Fruit fly (Drosophila melanogaster) whole organism, embryonic: ENCODE results near the gene CG43051.

ENCODE experiments used
- Abd-B ChIP-seq: fragments of 200-800 bp; sonication (Bioruptor generic); optimal IDR thresholded peaks from 2 replicates; lab custom pipeline; 2018; ENCODE audit warnings: missing biosample characterization, mild to moderate bottlenecking, missing genetic modification characterization, moderate library complexity
- Adf1 ChIP-seq: fragments of 200-800 bp; sonication (Bioruptor generic); IDR thresholded peaks from 2 replicates; pipeline ENCODE4 v1.3.6; 2022; ENCODE audit warnings: missing biosample characterization, missing genetic modification characterization
- BEAF-32 ChIP-seq: fragments of 200-800 bp; sonication (Bioruptor generic); optimal IDR thresholded peaks from 3 replicates; lab custom pipeline; 2017; ENCODE audit warnings: missing biosample characterization, missing genetic modification characterization, mild to moderate bottlenecking, moderate library complexity, missing genetic modification reagents
- CG10321 ChIP-seq: fragments of 200-800 bp; sonication (Bioruptor generic); IDR thresholded peaks from 2 replicates; pipeline ENCODE4 v1.3.6; 2022; ENCODE audit warnings: missing biosample characterization, missing genetic modification characterization
- CG10431 ChIP-seq: fragments of 200-800 bp; sonication (Bioruptor generic); optimal IDR thresholded peaks from 3 replicates; lab custom pipeline; 2018; ENCODE audit warnings: missing biosample characterization, mild to moderate bottlenecking, missing genetic modification characterization
- CG10979 ChIP-seq: fragments of 200-800 bp; sonication (Bioruptor generic); optimal IDR thresholded peaks from 2 replicates; lab custom pipeline; 2018; ENCODE audit warnings: missing biosample characterization, mild to moderate bottlenecking, missing genetic modification characterization, moderate library complexity
- CG14710 ChIP-seq: fragments of 200-800 bp; sonication (Bioruptor generic); optimal IDR thresholded peaks from 3 replicates; lab custom pipeline; 2019; ENCODE audit warnings: missing biosample characterization, mild to moderate bottlenecking, missing genetic modification characterization, moderate library complexity
- CG15514 ChIP-seq: fragments of 200-800 bp; sonication (Bioruptor generic); optimal IDR thresholded peaks from 3 replicates; lab custom pipeline; 2017; ENCODE audit warnings: missing biosample characterization, missing genetic modification characterization, mild to moderate bottlenecking, moderate library complexity, missing genetic modification reagents
- CG17328 ChIP-seq: fragments of 200-800 bp; sonication (Bioruptor generic); IDR thresholded peaks from 2 replicates; pipeline ENCODE4 v1.3.6; 2022; ENCODE audit warnings: missing biosample characterization, missing genetic modification characterization
- CG17359 ChIP-seq: fragments of 200-800 bp; sonication (Bioruptor generic); optimal IDR thresholded peaks from 3 replicates; lab custom pipeline; 2018; ENCODE audit warnings: missing biosample characterization, mild to moderate bottlenecking, missing genetic modification characterization, moderate library complexity
- CG2116 ChIP-seq: fragments of 200-800 bp; sonication (Bioruptor generic); optimal IDR thresholded peaks from 3 replicates; lab custom pipeline; 2018; ENCODE audit warnings: missing biosample characterization, mild to moderate bottlenecking, missing genetic modification characterization
- CG32532 ChIP-seq: fragments of 200-800 bp; sonication (Bioruptor generic); IDR thresholded peaks from 2 replicates; pipeline ENCODE4 v1.3.6; 2022; ENCODE audit warnings: missing biosample characterization, missing genetic modification characterization
- CG32767 ChIP-seq: fragments of 200-800 bp; sonication (Bioruptor generic); IDR thresholded peaks from 2 replicates; pipeline ENCODE4 v1.3.6; 2022; ENCODE audit warnings: missing biosample characterization, missing genetic modification characterization
- CG32772 ChIP-seq: fragments of 200-800 bp; sonication (Bioruptor generic); IDR thresholded peaks from 2 replicates; pipeline ENCODE4 v1.3.6; 2022; ENCODE audit warnings: missing biosample characterization, missing genetic modification characterization
- CG3407 ChIP-seq: fragments of 200-800 bp; sonication (Bioruptor generic); optimal IDR thresholded peaks from 2 replicates; lab custom pipeline; 2018; ENCODE audit warnings: missing biosample characterization, mild to moderate bottlenecking, missing genetic modification characterization
- CG43689 ChIP-seq: fragments of 200-800 bp; sonication (Bioruptor generic); IDR thresholded peaks from 2 replicates; pipeline ENCODE4 v1.3.6; 2022; ENCODE audit warnings: missing biosample characterization, missing genetic modification characterization
- CG4730 ChIP-seq: fragments of 200-800 bp; sonication (Bioruptor generic); IDR thresholded peaks from 2 replicates; pipeline ENCODE4 v1.3.6; 2022; ENCODE audit warnings: missing biosample characterization, missing genetic modification characterization
- CG9932 ChIP-seq: fragments of 200-800 bp; sonication (Bioruptor generic); IDR thresholded peaks from 2 replicates; pipeline ENCODE4 v1.3.6; 2022; ENCODE audit warnings: missing biosample characterization, missing genetic modification characterization
- CrebB ChIP-seq: fragments of 200-800 bp; sonication (Bioruptor generic); optimal IDR thresholded peaks from 3 replicates; lab custom pipeline; 2018; ENCODE audit warnings: missing biosample characterization, mild to moderate bottlenecking, missing genetic modification characterization
- E2f1 ChIP-seq: fragments of 200-800 bp; sonication (Bioruptor generic); IDR thresholded peaks from 2 replicates; pipeline ENCODE4 v1.3.6; 2022; ENCODE audit warnings: missing biosample characterization, missing genetic modification characterization
- HLHmδ ChIP-seq: fragments of 200-800 bp; sonication (Bioruptor generic); optimal IDR thresholded peaks from 2 replicates; lab custom pipeline; 2018; ENCODE audit warnings: missing biosample characterization, mild to moderate bottlenecking, missing genetic modification characterization, moderate library complexity
- HmgD ChIP-seq: fragments of 200-800 bp; sonication (Bioruptor generic); optimal IDR thresholded peaks from 3 replicates; lab custom pipeline; 2016; ENCODE audit warnings: missing biosample characterization, missing genetic modification characterization
- HmgZ ChIP-seq: fragments of 200-800 bp; sonication (Bioruptor generic); optimal IDR thresholded peaks from 2 replicates; lab custom pipeline; 2018; ENCODE audit warnings: missing biosample characterization, mild to moderate bottlenecking, missing genetic modification characterization
- Hmr ChIP-seq: fragments of 200-800 bp; sonication (Bioruptor generic); optimal IDR thresholded peaks from 3 replicates; lab custom pipeline; 2017; ENCODE audit warnings: mild to moderate bottlenecking, missing biosample characterization, missing genetic modification reagents, missing genetic modification characterization
- Jarid2 ChIP-seq: fragments of 200-800 bp; sonication (Bioruptor generic); optimal IDR thresholded peaks from 3 replicates; lab custom pipeline; 2017; ENCODE audit warnings: mild to moderate bottlenecking, missing biosample characterization, missing genetic modification reagents, missing genetic modification characterization
- Kr ChIP-seq: fragments of 200-800 bp; sonication (Bioruptor generic); optimal IDR thresholded peaks from 2 replicates; lab custom pipeline; 2017; ENCODE audit warnings: missing biosample characterization, mild to moderate bottlenecking, missing genetic modification characterization
- Lim3 ChIP-seq: fragments of 200-800 bp; sonication (Bioruptor generic); IDR thresholded peaks from 2 replicates; pipeline ENCODE4 v1.3.6; 2022; ENCODE audit warnings: missing biosample characterization, missing genetic modification characterization
- Mad ChIP-seq: fragments of 200-800 bp; sonication (Bioruptor generic); optimal IDR thresholded peaks from 2 replicates; lab custom pipeline; 2016; ENCODE audit warnings: missing biosample characterization, missing genetic modification characterization
- Med ChIP-seq: fragments of 200-800 bp; sonication (Bioruptor generic); peaks from one replicate; lab custom pipeline; 2016; ENCODE audit warnings: missing biosample characterization, missing genetic modification characterization, mild to moderate bottlenecking, inconsistent platforms, moderate library complexity
- Myb ChIP-seq: fragments of 200-800 bp; sonication (Bioruptor generic); optimal IDR thresholded peaks from 2 replicates; lab custom pipeline; 2016; ENCODE audit warnings: missing biosample characterization, missing genetic modification characterization
- Oaz ChIP-seq: fragments of 200-800 bp; sonication (Bioruptor generic); IDR thresholded peaks from 2 replicates; pipeline ENCODE4 v1.3.6; 2022; ENCODE audit warnings: missing biosample characterization, missing genetic modification characterization
- Sry-β ChIP-seq: fragments of 200-800 bp; sonication (Bioruptor generic); optimal IDR thresholded peaks from 2 replicates; lab custom pipeline; 2018; ENCODE audit warnings: missing biosample characterization, mild to moderate bottlenecking, missing genetic modification characterization, moderate library complexity
- bigmax ChIP-seq: fragments of 200-800 bp; sonication (Bioruptor generic); optimal IDR thresholded peaks from 2 replicates; lab custom pipeline; 2018; ENCODE audit warnings: missing biosample characterization, mild to moderate bottlenecking, missing genetic modification characterization
- cad ChIP-seq: fragments of >200 bp; optimal IDR thresholded peaks from 2 replicates; lab custom pipeline; 2017; ENCODE audit warnings: missing biosample characterization, missing genetic modification characterization
- crc ChIP-seq: fragments of 200-800 bp; sonication (Bioruptor generic); optimal IDR thresholded peaks from 2 replicates; lab custom pipeline; 2016; ENCODE audit warnings: missing biosample characterization, missing genetic modification characterization
- dimm ChIP-seq: fragments of 200-800 bp; sonication (Bioruptor generic); IDR thresholded peaks from 2 replicates; pipeline ENCODE4 v1.3.6; 2022; ENCODE audit warnings: missing biosample characterization, missing genetic modification characterization
- en ChIP-seq: fragments of 200-800 bp; sonication (Bioruptor generic); optimal IDR thresholded peaks from 2 replicates; lab custom pipeline; 2016; ENCODE audit warnings: missing biosample characterization, missing genetic modification characterization
- exex ChIP-seq: fragments of 200-800 bp; sonication (Bioruptor generic); optimal IDR thresholded peaks from 4 replicates; lab custom pipeline; 2018; ENCODE audit warnings: missing biosample characterization, mild to moderate bottlenecking, missing genetic modification characterization, moderate library complexity
- grn ChIP-seq: fragments of 200-800 bp; sonication (Bioruptor generic); optimal IDR thresholded peaks from 3 replicates; lab custom pipeline; 2017; ENCODE audit warnings: missing biosample characterization, missing genetic modification characterization
- gsb ChIP-seq: fragments of 200-800 bp; sonication (Bioruptor generic); IDR thresholded peaks from 2 replicates; pipeline ENCODE4 v1.3.6; 2022; ENCODE audit warnings: missing biosample characterization, missing genetic modification characterization
- h ChIP-seq: fragments of >200 bp; optimal IDR thresholded peaks from 2 replicates; lab custom pipeline; 2017
- hb ChIP-seq: fragments of 200-800 bp; sonication (Bioruptor generic); IDR thresholded peaks from 3 replicates; pipeline ENCODE4 v1.3.6; 2022; ENCODE audit warnings: missing biosample characterization, missing genetic modification characterization; ENCODE audit not compliant: partially characterized antibody
- jing ChIP-seq: fragments of 200-800 bp; sonication (Bioruptor generic); optimal IDR thresholded peaks from 2 replicates; lab custom pipeline; 2018; ENCODE audit warnings: missing biosample characterization, mild to moderate bottlenecking, missing genetic modification characterization
- run ChIP-seq: fragments of 200-800 bp; sonication (Bioruptor generic); optimal IDR thresholded peaks from 3 replicates; lab custom pipeline; 2018; ENCODE audit warnings: missing biosample characterization, mild to moderate bottlenecking, missing genetic modification characterization
- sc ChIP-seq, 3 experiments: fragments of >200 bp in 2 of 3; fragments of 200-800 bp in 1 of 3; sonication (Bioruptor generic) in 1 of 3; optimal IDR thresholded peaks; 2 replicates in 2 of 3; 3 replicates in 1 of 3; lab custom pipeline; 2017; ENCODE audit warnings: mild to moderate bottlenecking in 1 of 3, missing biosample characterization in 1 of 3, missing genetic modification characterization in 1 of 3, missing genetic modification reagents in 1 of 3
- scrt ChIP-seq: fragments of 200-800 bp; sonication (Bioruptor generic); optimal IDR thresholded peaks from 2 replicates; lab custom pipeline; 2018; ENCODE audit warnings: missing biosample characterization, mild to moderate bottlenecking, missing genetic modification characterization, moderate library complexity
- twi ChIP-seq: fragments of 200-800 bp; optimal IDR thresholded peaks from 2 replicates; lab custom pipeline; 2019; ENCODE audit warnings: missing biosample characterization, mild to moderate bottlenecking, missing genetic modification characterization, moderate library complexity
- unc-4 ChIP-seq: fragments of 200-800 bp; sonication (Bioruptor generic); IDR thresholded peaks from 2 replicates; pipeline ENCODE4 v1.3.6; 2022; ENCODE audit warnings: missing biosample characterization, missing genetic modification characterization; ENCODE audit not compliant: partially characterized antibody
- wek ChIP-seq: fragments of 200-800 bp; sonication (Bioruptor generic); optimal IDR thresholded peaks from 3 replicates; lab custom pipeline; 2018; ENCODE audit warnings: missing biosample characterization, mild to moderate bottlenecking, missing genetic modification characterization, moderate library complexity

CG43051 gene

DNA sequence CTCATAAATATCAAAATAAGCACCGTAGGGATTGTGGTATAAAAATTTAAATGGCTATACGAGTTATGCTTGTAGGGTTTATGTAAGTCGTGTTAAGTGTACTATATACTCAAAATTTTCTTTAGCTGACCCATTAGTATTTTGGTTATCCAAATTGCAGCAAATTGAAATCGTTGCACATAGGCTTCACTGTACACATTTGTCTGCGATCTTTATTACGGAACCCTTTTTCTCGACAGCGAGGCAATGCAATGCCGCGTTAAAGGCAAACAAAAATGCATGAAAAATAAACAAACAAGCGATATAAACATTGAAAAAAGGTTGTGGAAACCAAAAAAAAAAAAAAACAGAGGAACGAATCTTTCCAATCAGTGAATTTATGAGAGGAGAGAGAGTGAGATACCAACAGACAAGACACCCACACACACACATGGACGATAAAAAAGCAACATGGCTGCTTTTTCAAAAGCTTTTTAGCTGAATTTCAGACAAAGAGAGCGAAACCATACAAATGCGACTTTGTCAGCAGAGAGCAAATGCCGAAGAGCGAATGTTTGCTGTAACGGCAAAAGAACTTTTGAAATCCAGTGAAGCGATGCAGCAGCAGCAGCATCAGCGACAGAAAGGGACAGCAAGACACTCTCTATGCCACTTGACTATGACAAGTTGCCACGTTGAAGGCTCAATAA, 23.7 kb upstream of the CG43051 start (continued):
- TF ChIP-seq CG32767 (GFP tag; lab: Robert Waterston, UW) (peak; percentile 78; the same call in 1 of the 2 replicates), CG17328 (peak; percentile 89), hb (no peak), E2f1 (GFP tag; lab: Robert Waterston, UW) (peak; percentile 86; the same call in 1 of the 2 replicates), Oaz (no peak; the same call in 1 of the 2 replicates), grn (GFP tag; lab: Kevin White, UChicago) (peak; percentile 77), CG43689 (GFP tag; lab: Robert Waterston, UW) (no peak; the same call in 1 of the 2 replicates), exex (tag; lab: Kevin White, UChicago) (peak; percentile 55), crc (GFP tag; lab: Kevin White, UChicago) (peak; percentile 81), CG17359 (peak; percentile 91), CG9932 (GFP tag; lab: Robert Waterston, UW) (no peak; the same call in 1 of the 2 replicates), CG14710 (tag; lab: Kevin White, UChicago) (peak; percentile 80), CG2116 (GFP tag; lab: Kevin White, UChicago) (peak; percentile 45), Myb (GFP tag; lab: Kevin White, UChicago) (peak; percentile 64), twi (tag; lab: Kevin White, UChicago) (peak; percentile 80), jing (GFP tag; lab: Kevin White, UChicago) (peak; percentile 83), scrt (peak; percentile 81), CG10431 (GFP tag; lab: Kevin White, UChicago) (peak; percentile 67), Jarid2 (GFP tag; lab: Kevin White, UChicago) (peak; percentile 41), CG32772 (GFP tag; lab: Robert Waterston, UW) (peak; percentile 80), HmgZ (tag; lab: Kevin White, UChicago) (peak; percentile 84), cad (GFP tag; lab: Kevin White, UChicago) (no peak), bigmax (GFP tag; lab: Kevin White, UChicago) (no peak), CG3407 (GFP tag; lab: Kevin White, UChicago) (peak; percentile 80), Mad (peak; percentile 82), Abd-B (GFP tag; lab: Kevin White, UChicago) (peak; percentile 86), dimm (GFP tag; lab: Robert Waterston, UW) (no peak; the same call in 1 of the 2 replicates), Adf1 (GFP tag; lab: Robert Waterston, UW) (peak; percentile 18; the same call in 1 of the 2 replicates), run (tag; lab: Kevin White, UChicago) (peak; percentile 87), wek (GFP tag; lab: Kevin White, UChicago) (peak; percentile 75), Sry-β (peak; percentile 10), CG4730 (GFP tag; lab: Robert Waterston, UW) (peak; percentile 83; the same call in 1 of the 2 replicates), HLHmδ (GFP tag; lab: Kevin White, UChicago) (peak; percentile 43), HmgD (GFP tag; lab: Kevin White, UChicago) (peak; percentile 46), gsb (GFP tag; lab: Robert Waterston, UW) (peak; percentile 73), CrebB (tag; lab: Kevin White, UChicago) (peak; percentile 60), h (lab: Kevin White, UChicago) (no peak), Med (GFP tag; lab: Kevin White, UChicago) (peak; percentile 99), en (GFP tag; lab: Kevin White, UChicago) (peak; percentile 87), Kr (GFP tag; lab: Kevin White, UChicago) (no peak), CG10979 (tag; lab: Kevin White, UChicago) (peak; percentile 87), CG32532 (GFP tag; lab: Robert Waterston, UW) (peak; percentile 88), unc-4 (GFP tag; lab: Robert Waterston, UW) (no peak), CG10321 (GFP tag; lab: Robert Waterston, UW) (peak; percentile 61; the same call in 1 of the 2 replicates), CG15514 (peak; percentile 61), sc (optimal IDR thresholded peaks at IDR 0.05; lab: Kevin White, UChicago) (no peak), sc (GFP tag; optimal IDR thresholded peaks at IDR 0.05; lab: Kevin White, UChicago) (peak; percentile 86), Hmr (GFP tag; lab: Kevin White, UChicago) (peak; percentile 82), BEAF-32 (no peak), Lim3 (GFP tag; lab: Robert Waterston, UW) (no peak)
